Fruit fly (Drosophila melanogaster) whole organism, embryonic: Measurements from ENCODE around the gene CG33795.
A peak's percentile ranks its signal among the peaks of the same experiment; 100 is the strongest.

ENCODE experiments used
- CG1024 ChIP-seq: fragments of 200-800 bp; sonication (Bioruptor generic); IDR thresholded peaks from 2 replicates; pipeline ENCODE4 v1.3.6; 2022; ENCODE audit warnings: missing biosample characterization, missing genetic modification characterization
- CG10654 ChIP-seq: fragments of 200-800 bp; sonication (Bioruptor generic); optimal IDR thresholded peaks from 2 replicates; lab custom pipeline; 2016; ENCODE audit warnings: missing biosample characterization, missing genetic modification characterization
- CG11085 ChIP-seq: fragments of 200-800 bp; sonication (Bioruptor generic); IDR thresholded peaks from 2 replicates; pipeline ENCODE4 v1.3.6; 2022; ENCODE audit warnings: missing biosample characterization, missing genetic modification characterization
- CG12104 ChIP-seq: fragments of 200-800 bp; sonication (Bioruptor generic); optimal IDR thresholded peaks from 3 replicates; lab custom pipeline; 2016; ENCODE audit warnings: missing biosample characterization, missing genetic modification characterization
- CG12155 ChIP-seq: fragments of 200-800 bp; sonication (Bioruptor generic); optimal IDR thresholded peaks from 3 replicates; lab custom pipeline; 2016; ENCODE audit warnings: missing biosample characterization, missing genetic modification characterization
- CG12659 ChIP-seq: fragments of 200-800 bp; sonication (Bioruptor generic); optimal IDR thresholded peaks from 3 replicates; lab custom pipeline; 2017; ENCODE audit warnings: mild to moderate bottlenecking, missing biosample characterization, missing genetic modification reagents, missing genetic modification characterization
- CG13123 ChIP-seq: fragments of 200-800 bp; sonication (Bioruptor generic); optimal IDR thresholded peaks from 2 replicates; lab custom pipeline; 2016; ENCODE audit warnings: missing biosample characterization, missing genetic modification characterization
- CG13424 ChIP-seq: fragments of 200-800 bp; sonication (Bioruptor generic); optimal IDR thresholded peaks from 2 replicates; lab custom pipeline; 2019; ENCODE audit warnings: missing biosample characterization, mild to moderate bottlenecking, missing genetic modification characterization, moderate library complexity
- CG13894 ChIP-seq: fragments of 200-800 bp; sonication (Bioruptor generic); optimal IDR thresholded peaks from 3 replicates; lab custom pipeline; 2018; ENCODE audit warnings: missing biosample characterization, mild to moderate bottlenecking, missing genetic modification characterization, moderate library complexity
- CG15269 ChIP-seq: fragments of 200-800 bp; sonication (Bioruptor generic); optimal IDR thresholded peaks from 2 replicates; lab custom pipeline; 2018; ENCODE audit warnings: missing biosample characterization, mild to moderate bottlenecking, missing genetic modification characterization, moderate library complexity
- CG16815 ChIP-seq: fragments of 200-800 bp; sonication (Bioruptor generic); optimal IDR thresholded peaks from 3 replicates; lab custom pipeline; 2017; ENCODE audit warnings: missing biosample characterization, mild to moderate bottlenecking, missing genetic modification characterization
- CG2202 ChIP-seq: fragments of 200-800 bp; sonication (Bioruptor generic); optimal IDR thresholded peaks from 2 replicates; lab custom pipeline; 2018; ENCODE audit warnings: missing biosample characterization, mild to moderate bottlenecking, missing genetic modification characterization
- CG31224 ChIP-seq: fragments of 200-800 bp; sonication (Bioruptor generic); IDR thresholded peaks from 2 replicates; pipeline ENCODE4 v1.3.6; 2022; ENCODE audit warnings: missing biosample characterization, missing genetic modification characterization
- CG34376 ChIP-seq: fragments of 200-800 bp; sonication (Bioruptor generic); optimal IDR thresholded peaks from 2 replicates; lab custom pipeline; 2018; ENCODE audit warnings: missing biosample characterization, mild to moderate bottlenecking, missing genetic modification characterization
- CG34422 ChIP-seq: fragments of 200-800 bp; sonication (Bioruptor generic); IDR thresholded peaks from 3 replicates; pipeline ENCODE4 v1.3.6; 2022; ENCODE audit warnings: missing biosample characterization, missing genetic modification characterization
- CG3847 ChIP-seq: fragments of 200-800 bp; sonication (Bioruptor generic); IDR thresholded peaks from 2 replicates; pipeline ENCODE4 v1.3.6; 2022; ENCODE audit warnings: missing biosample characterization, missing genetic modification characterization
- CG3995 ChIP-seq: fragments of 200-800 bp; sonication (Bioruptor generic); optimal IDR thresholded peaks from 3 replicates; lab custom pipeline; 2016; ENCODE audit warnings: missing biosample characterization, missing genetic modification characterization
- CG7357 ChIP-seq: fragments of 200-800 bp; sonication (Bioruptor generic); IDR thresholded peaks from 3 replicates; pipeline ENCODE4 v1.3.6; 2022; ENCODE audit warnings: missing biosample characterization, missing genetic modification characterization
- CG7372 ChIP-seq: fragments of 200-800 bp; sonication (Bioruptor generic); IDR thresholded peaks from 2 replicates; pipeline ENCODE4 v1.3.6; 2022; ENCODE audit warnings: missing biosample characterization, missing genetic modification characterization
- CG9215 ChIP-seq: fragments of 200-800 bp; sonication (Bioruptor generic); IDR thresholded peaks from 2 replicates; pipeline ENCODE4 v1.3.6; 2022; ENCODE audit warnings: missing biosample characterization, missing genetic modification characterization
- CG9727 ChIP-seq: fragments of 200-800 bp; sonication (Bioruptor generic); optimal IDR thresholded peaks from 3 replicates; lab custom pipeline; 2017; ENCODE audit warnings: missing biosample characterization, mild to moderate bottlenecking, missing genetic modification characterization
- CTCF ChIP-seq: fragments of 200-800 bp; sonication (Bioruptor generic); optimal IDR thresholded peaks from 2 replicates; lab custom pipeline; 2017; ENCODE audit warnings: missing biosample characterization, mild to moderate bottlenecking, missing genetic modification characterization, moderate library complexity
- Dref ChIP-seq: fragments of 200-800 bp; sonication (Bioruptor generic); IDR thresholded peaks from 2 replicates; pipeline ENCODE4 v1.3.6; 2022; ENCODE audit warnings: missing biosample characterization, missing genetic modification characterization
- Elba2 ChIP-seq: fragments of 200-800 bp; sonication (Bioruptor generic); optimal IDR thresholded peaks from 3 replicates; lab custom pipeline; 2016; ENCODE audit warnings: missing biosample characterization, missing genetic modification characterization
- Gsc ChIP-seq: fragments of 200-800 bp; sonication (Bioruptor generic); IDR thresholded peaks from 2 replicates; pipeline ENCODE4 v1.3.6; 2022; ENCODE audit warnings: missing biosample characterization, missing genetic modification characterization
- HLH3B ChIP-seq: fragments of 200-800 bp; sonication (Bioruptor generic); IDR thresholded peaks from 2 replicates; pipeline ENCODE4 v1.3.6; 2022; ENCODE audit warnings: missing biosample characterization, missing genetic modification characterization
- HmgZ ChIP-seq: fragments of 200-800 bp; sonication (Bioruptor generic); optimal IDR thresholded peaks from 2 replicates; lab custom pipeline; 2018; ENCODE audit warnings: missing biosample characterization, mild to moderate bottlenecking, missing genetic modification characterization
- Lhr ChIP-seq: fragments of 200-800 bp; sonication (Bioruptor generic); optimal IDR thresholded peaks from 3 replicates; lab custom pipeline; 2017; ENCODE audit warnings: mild to moderate bottlenecking, missing biosample characterization, missing genetic modification reagents, missing genetic modification characterization
- Lpt ChIP-seq: fragments of >200 bp; optimal IDR thresholded peaks from 2 replicates; lab custom pipeline; 2018; ENCODE audit warnings: missing biosample characterization, missing genetic modification characterization
- Med ChIP-seq: fragments of 200-800 bp; sonication (Bioruptor generic); peaks from one replicate; lab custom pipeline; 2016; ENCODE audit warnings: missing biosample characterization, missing genetic modification characterization, mild to moderate bottlenecking, inconsistent platforms, moderate library complexity
- Nf-YC ChIP-seq: fragments of 200-800 bp; optimal IDR thresholded peaks from 3 replicates; lab custom pipeline; 2019; ENCODE audit warnings: missing biosample characterization, mild to moderate bottlenecking, missing genetic modification characterization, moderate library complexity
- Oli ChIP-seq: fragments of 200-800 bp; sonication (Bioruptor generic); optimal IDR thresholded peaks from 2 replicates; lab custom pipeline; 2018; ENCODE audit warnings: missing biosample characterization, mild to moderate bottlenecking, missing genetic modification characterization, moderate library complexity
- Scr ChIP-seq: fragments of 200-800 bp; sonication (Bioruptor generic); IDR thresholded peaks from 2 replicates; pipeline ENCODE4 v1.3.6; 2022; ENCODE audit warnings: missing biosample characterization, missing genetic modification characterization; ENCODE audit not compliant: partially characterized antibody
- Sox102F ChIP-seq: fragments of 200-800 bp; sonication (Bioruptor generic); optimal IDR thresholded peaks from 2 replicates; lab custom pipeline; 2018; ENCODE audit warnings: missing biosample characterization, mild to moderate bottlenecking, missing genetic modification characterization, moderate library complexity
- Ssrp ChIP-seq: fragments of 200-800 bp; sonication (Bioruptor generic); optimal IDR thresholded peaks from 2 replicates; lab custom pipeline; 2018; ENCODE audit warnings: missing biosample characterization, mild to moderate bottlenecking, missing genetic modification characterization, moderate library complexity
- Vsx1 ChIP-seq: fragments of 200-800 bp; sonication (Bioruptor generic); optimal IDR thresholded peaks from 2 replicates; lab custom pipeline; 2017; ENCODE audit warnings: missing biosample characterization, mild to moderate bottlenecking, missing genetic modification characterization, missing genetic modification reagents
- ash1 ChIP-seq: fragments of 200-800 bp; sonication (Bioruptor generic); optimal IDR thresholded peaks from 2 replicates; lab custom pipeline; 2018; ENCODE audit warnings: missing biosample characterization, mild to moderate bottlenecking, missing genetic modification characterization
- br ChIP-seq: fragments of >200 bp; optimal IDR thresholded peaks from 2 replicates; lab custom pipeline; 2017
- cas ChIP-seq: fragments of 200-800 bp; sonication (Bioruptor generic); IDR thresholded peaks from 2 replicates; pipeline ENCODE4 v1.3.6; 2022; ENCODE audit warnings: missing biosample characterization, missing genetic modification characterization
- cg ChIP-seq: fragments of 200-800 bp; sonication (Bioruptor generic); optimal IDR thresholded peaks from 3 replicates; lab custom pipeline; 2019; ENCODE audit warnings: missing biosample characterization, mild to moderate bottlenecking, missing genetic modification characterization, moderate library complexity
- da ChIP-seq: fragments of 200-800 bp; sonication (Bioruptor generic); optimal IDR thresholded peaks from 2 replicates; lab custom pipeline; 2016; ENCODE audit warnings: missing biosample characterization, missing genetic modification characterization
- esg ChIP-seq: fragments of 200-800 bp; sonication (Bioruptor generic); conservative IDR thresholded peaks from 2 replicates; pipeline ENCODE4 v1.3.6; 2022; ENCODE audit warnings: missing biosample characterization, missing genetic modification characterization
- eyg ChIP-seq: fragments of 200-800 bp; sonication (Bioruptor generic); optimal IDR thresholded peaks from 3 replicates; lab custom pipeline; 2016; ENCODE audit warnings: missing biosample characterization, missing genetic modification characterization
- jumu ChIP-seq: fragments of 200-800 bp; sonication (Bioruptor generic); optimal IDR thresholded peaks from 3 replicates; lab custom pipeline; 2016; ENCODE audit warnings: missing biosample characterization, missing genetic modification characterization
- lov ChIP-seq, 2 experiments: fragments of 200-800 bp in 1 of 2; fragments of >200 bp in 1 of 2; sonication (Bioruptor generic) in 1 of 2; IDR thresholded peaks in 1 of 2; optimal IDR thresholded peaks in 1 of 2; 2 replicates in 1 of 2; 3 replicates in 1 of 2; pipeline versions ENCODE4 v1.3.6 to Lab custom; 2017 to 2022; ENCODE audit warnings: missing biosample characterization in 1 of 2, missing genetic modification characterization in 1 of 2
- org-1 ChIP-seq: fragments of 200-800 bp; sonication (Bioruptor generic); optimal IDR thresholded peaks from 2 replicates; lab custom pipeline; 2017; ENCODE audit warnings: missing biosample characterization, missing genetic modification characterization
- pnt ChIP-seq: fragments of 200-800 bp; sonication (Bioruptor generic); optimal IDR thresholded peaks from 3 replicates; lab custom pipeline; 2016; ENCODE audit warnings: missing biosample characterization, missing genetic modification characterization
- sug ChIP-seq: fragments of 200-800 bp; optimal IDR thresholded peaks from 2 replicates; lab custom pipeline; 2019; ENCODE audit warnings: missing biosample characterization, mild to moderate bottlenecking, missing genetic modification characterization, moderate library complexity
- trh ChIP-seq: fragments of 200-800 bp; sonication (Bioruptor generic); optimal IDR thresholded peaks from 2 replicates; lab custom pipeline; 2016; ENCODE audit warnings: missing biosample characterization, missing genetic modification characterization
- ttk ChIP-seq: fragments of 200-800 bp; sonication (Bioruptor generic); IDR thresholded peaks from 2 replicates; pipeline ENCODE4 v2.1.2; 2022; ENCODE audit warnings: missing biosample characterization, missing genetic modification characterization
- tup ChIP-seq: fragments of 200-800 bp; sonication (Bioruptor generic); optimal IDR thresholded peaks from 2 replicates; lab custom pipeline; 2016; ENCODE audit warnings: missing biosample characterization, mild to moderate bottlenecking, missing genetic modification characterization, moderate library complexity

CG33795 gene

dm6 chr3L:16146539-16146934 is 24.6 kb downstream of the CG33795 start (continued):
- TF ChIP-seq Lpt (GFP tag; lab: Kevin White, UChicago) (no peak), HmgZ (tag; lab: Kevin White, UChicago) (peak; percentile 24), Oli (peak; percentile 25), Sox102F (GFP tag; lab: Kevin White, UChicago) (no peak), CG34422 (GFP tag; lab: Robert Waterston, UW) (no peak), trh (GFP tag; lab: Kevin White, UChicago) (no peak), CG1024 (GFP tag; lab: Robert Waterston, UW) (no peak), CG9215 (GFP tag; lab: Robert Waterston, UW) (peak; percentile 44; the same call in 1 of the 2 replicates), Lhr (GFP tag; lab: Kevin White, UChicago) (no peak), eyg (GFP tag; lab: Kevin White, UChicago) (no peak), Gsc (no peak), pnt (no peak), sug (tag; lab: Kevin White, UChicago) (peak; percentile 47), br (no peak), ash1 (GFP tag; lab: Kevin White, UChicago) (no peak), org-1 (GFP tag; lab: Kevin White, UChicago) (no peak), CG12155 (GFP tag; lab: Kevin White, UChicago) (peak; percentile 49), Ssrp (tag; lab: Kevin White, UChicago) (peak; percentile 4), CG16815 (GFP tag; lab: Kevin White, UChicago) (no peak), cas (GFP tag; lab: Robert Waterston, UW) (0 out of 2 replicates have a peak, but pooled peaks have one; percentile 43), Elba2 (GFP tag; lab: Kevin White, UChicago) (no peak), jumu (GFP tag; lab: Kevin White, UChicago) (no peak), lov (optimal IDR thresholded peaks at IDR 0.05; lab: Kevin White, UChicago) (no peak), lov (GFP tag; IDR thresholded peaks at IDR 0.05; lab: Robert Waterston, UW) (no peak), da (GFP tag; lab: Kevin White, UChicago) (no peak), esg (0 out of 2 replicates have a peak, but pooled peaks have one; percentile 8), Med (GFP tag; lab: Kevin White, UChicago) (peak; percentile 56), CG31224 (GFP tag; lab: Robert Waterston, UW) (no peak), CG34376 (GFP tag; lab: Kevin White, UChicago) (peak; percentile 16), CG2202 (tag; lab: Kevin White, UChicago) (no peak), tup (GFP tag; lab: Kevin White, UChicago) (no peak), cg (no peak), CG12659 (peak; percentile 37), CG3995 (GFP tag; lab: Kevin White, UChicago) (no peak), Scr (no peak), CG13123 (GFP tag; lab: Kevin White, UChicago) (no peak), CG7372 (GFP tag; lab: Robert Waterston, UW) (0 out of 2 replicates have a peak, but pooled peaks have one; percentile 25), Vsx1 (peak; percentile 27), CG13894 (peak; percentile 45), CG12104 (no peak), CG13424 (tag; lab: Kevin White, UChicago) (peak; percentile 55), CG10654 (GFP tag; lab: Kevin White, UChicago) (no peak), CG3847 (GFP tag; lab: Robert Waterston, UW) (0 out of 2 replicates have a peak, but pooled peaks have one; percentile 26), Nf-YC (peak; percentile 58), CTCF (GFP tag; lab: Kevin White, UChicago) (no peak), ttk (GFP tag; lab: Robert Waterston, UW) (no peak), CG11085 (GFP tag; lab: Robert Waterston, UW) (no peak), CG15269 (peak; percentile 62), CG7357 (0 out of 3 replicates have a peak, but pooled peaks have one; percentile 17), CG9727 (GFP tag; lab: Kevin White, UChicago) (peak; percentile 50), Dref (no peak), HLH3B (GFP tag; lab: Robert Waterston, UW) (0 out of 2 replicates have a peak, but pooled peaks have one; percentile 11)
